Worm (Caenorhabditis elegans) whole organism, dauer: ENCODE data around the gene msrp-3.
"Not testable (repeated sequence)": the region's sequence is repeated elsewhere in the genome, so short reads cannot be mapped to it uniquely, and the experiment has no call there.

Experiments used
- unc-62 ChIP-seq: sonication (generic microtip); optimal IDR thresholded peaks from 2 replicates; lab custom pipeline; 2017; ENCODE audit warnings: missing biosample characterization, missing genetic modification reagents, missing genetic modification characterization

Gene msrp-3

DNA sequence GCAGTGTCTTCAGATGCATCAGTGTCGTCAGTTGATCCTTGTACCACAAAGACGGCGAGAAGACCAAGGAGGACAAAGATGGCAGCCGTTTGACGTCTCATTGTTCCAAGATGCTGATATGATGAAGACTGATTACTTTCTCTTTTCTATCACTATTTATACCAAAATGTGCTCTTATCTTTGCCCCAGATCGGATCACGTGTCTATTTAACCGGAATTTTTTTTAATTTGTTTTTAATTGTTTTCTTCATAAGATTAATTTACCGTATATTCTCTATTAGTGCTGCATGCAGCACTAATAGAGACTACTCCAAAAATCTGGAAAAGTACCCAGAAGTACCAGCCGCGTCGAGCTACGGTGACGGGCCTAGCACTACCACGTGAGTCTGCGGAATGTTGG, at the start of gene msrp-3:
Gene msrp-3, minus strand, starts transcription at position 101 of the 400 bp plus-strand sequence.
- TF ChIP-seq unc-62 (GFP tag; lab: Kevin White, UChicago): no peak

- no peak for TF ChIP-seq unc-62 (GFP tag; lab: Kevin White, UChicago)
Measured at ce11 chrII:861564-861963, 46.9 kb upstream of the msrp-3 start, which contains the start of gene Y46B2A.4. Gene Y46B2A.4, plus strand, starts transcription at chrII:861864.

DNA sequence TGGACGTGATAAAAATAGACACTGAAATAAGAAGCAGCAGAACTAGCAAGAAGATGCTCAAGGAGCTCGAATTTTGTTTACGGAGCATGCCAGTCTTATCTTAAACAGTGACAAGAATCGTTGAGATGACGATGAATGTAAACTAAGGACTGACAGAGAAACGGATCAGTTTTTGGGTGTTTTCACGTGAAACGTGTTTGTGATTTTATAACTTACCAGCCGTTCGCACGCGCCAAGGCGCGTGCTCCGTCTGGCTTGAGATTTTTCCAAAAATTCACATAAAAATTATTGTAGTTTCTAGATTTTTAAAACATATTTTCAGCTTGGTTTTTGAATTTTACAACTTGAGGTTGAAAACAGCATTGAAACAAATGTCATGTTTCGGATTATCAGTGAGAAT, 35.9 kb upstream of the msrp-3 start, which contains the start of gene F28A10.5:
Gene F28A10.5, minus strand, starts transcription at position 101 of the 400 bp plus-strand sequence.
- TF ChIP-seq unc-62 (GFP tag; lab: Kevin White, UChicago): not testable (repeated sequence)

DNA sequence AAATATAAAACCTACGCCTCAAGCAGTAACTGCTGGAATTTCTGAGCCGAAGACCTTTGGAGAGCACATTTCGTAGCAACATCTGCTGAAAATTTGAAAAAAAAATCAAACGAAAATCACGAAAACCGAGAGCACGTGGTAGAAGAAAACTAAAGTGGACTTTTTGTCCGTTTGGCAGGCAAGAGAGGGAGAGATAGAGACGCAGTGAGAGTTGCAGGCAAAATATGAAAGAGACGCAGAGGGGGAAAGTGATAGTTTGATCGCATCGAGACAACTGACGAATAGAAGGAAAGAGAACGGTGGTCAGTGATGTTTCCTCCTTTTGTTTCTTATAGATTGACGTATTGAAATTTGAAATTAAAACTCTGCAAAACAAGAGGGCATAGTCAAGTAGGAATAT, 33.9 kb upstream of the msrp-3 start, which contains the start of the genes acdh-9 and F28A10.13:
Gene acdh-9, minus strand, starts transcription at position 85 of the 400 bp plus-strand sequence.
Gene F28A10.13, plus strand, starts transcription at position 294 of the 400 bp plus-strand sequence.
- TF ChIP-seq unc-62 (GFP tag; lab: Kevin White, UChicago): no peak

ce11 chrII:845618-846017, 31.0 kb upstream of the msrp-3 start, which contains the start of gene F28A10.7:
Gene F28A10.7, minus strand, starts transcription at chrII:845718.
- TF ChIP-seq unc-62 (GFP tag; lab: Kevin White, UChicago): no peak

- TF ChIP-seq unc-62 (GFP tag; lab: Kevin White, UChicago): no peak
Measured at ce11 chrII:843971-844370, 29.3 kb upstream of the msrp-3 start, which contains the start of gene F28A10.4. Gene F28A10.4, plus strand, starts transcription at chrII:844271.

DNA sequence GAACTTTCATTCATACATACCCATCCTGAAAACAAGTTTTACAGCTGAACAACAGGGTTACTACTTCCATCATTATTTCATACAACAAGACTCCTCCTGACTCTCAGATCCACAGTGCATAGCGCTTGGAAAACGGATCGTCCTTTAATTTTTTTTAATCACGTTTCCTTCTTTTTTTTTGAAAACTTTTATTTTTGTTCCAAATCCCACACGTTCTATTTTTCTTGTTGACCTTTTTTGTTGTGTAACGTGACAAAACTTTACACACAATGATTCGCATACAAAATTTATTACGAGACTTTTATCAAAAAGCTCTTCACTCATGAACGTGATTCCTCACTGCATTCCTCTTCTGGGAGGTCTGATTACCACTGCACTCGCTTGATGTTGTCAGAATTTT, 25.5 kb upstream of the msrp-3 start, which contains the start of gene clc-33:
Gene clc-33, plus strand, starts transcription at position 301 of the 400 bp plus-strand sequence.
- no peak for TF ChIP-seq unc-62 (GFP tag; lab: Kevin White, UChicago)

DNA sequence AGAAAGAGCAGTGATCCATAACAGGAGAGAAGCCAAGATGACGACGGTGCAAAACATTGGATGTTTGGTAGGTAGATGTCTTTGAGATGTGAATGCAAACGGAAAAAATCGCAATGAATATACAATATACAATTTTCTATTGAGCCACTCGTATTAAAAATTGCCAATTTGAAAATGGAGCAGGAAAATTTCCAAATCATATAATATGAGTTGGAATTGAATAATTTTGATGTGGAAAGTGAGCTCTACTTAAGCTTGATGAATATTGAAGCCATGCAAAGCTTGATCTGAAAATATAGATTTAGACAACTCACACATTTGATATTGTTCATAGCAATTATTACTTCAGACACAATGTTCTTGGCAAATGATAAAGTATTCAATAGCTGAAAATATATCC, 23.8 kb upstream of the msrp-3 start, which contains the start of gene F28A10.8:
Gene F28A10.8, minus strand, starts transcription at position 101 of the 400 bp plus-strand sequence.
- TF ChIP-seq unc-62 (GFP tag; lab: Kevin White, UChicago): no peak

- TF ChIP-seq unc-62 (GFP tag; lab: Kevin White, UChicago): no peak
Measured at ce11 chrII:825521-825920, 10.9 kb upstream of the msrp-3 start, which contains the start of gene F28A10.1. Gene F28A10.1, plus strand, starts transcription at chrII:825821.

DNA sequence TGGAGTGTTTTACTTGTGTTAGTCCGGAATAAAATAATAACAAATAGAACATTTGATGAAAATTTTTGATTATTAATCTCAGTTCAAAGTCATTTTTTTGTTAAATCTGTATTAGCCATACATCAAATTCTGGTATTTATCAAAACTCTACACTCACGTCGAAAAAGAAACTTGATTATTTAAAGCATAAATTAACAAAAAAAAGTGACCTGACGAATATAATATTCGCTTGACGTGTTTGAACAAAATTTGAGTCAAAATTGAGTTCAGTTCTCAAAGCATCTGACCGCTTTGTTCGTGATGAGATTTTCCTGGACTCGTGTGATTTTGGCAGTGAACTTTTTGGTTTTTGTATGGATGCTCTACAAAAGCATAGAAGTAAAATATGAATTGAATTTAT, 8.9 kb upstream of the msrp-3 start, which contains the start of gene F46F5.10:
Gene F46F5.10, plus strand, starts transcription at position 301 of the 400 bp plus-strand sequence.
- no peak for TF ChIP-seq unc-62 (GFP tag; lab: Kevin White, UChicago)

DNA sequence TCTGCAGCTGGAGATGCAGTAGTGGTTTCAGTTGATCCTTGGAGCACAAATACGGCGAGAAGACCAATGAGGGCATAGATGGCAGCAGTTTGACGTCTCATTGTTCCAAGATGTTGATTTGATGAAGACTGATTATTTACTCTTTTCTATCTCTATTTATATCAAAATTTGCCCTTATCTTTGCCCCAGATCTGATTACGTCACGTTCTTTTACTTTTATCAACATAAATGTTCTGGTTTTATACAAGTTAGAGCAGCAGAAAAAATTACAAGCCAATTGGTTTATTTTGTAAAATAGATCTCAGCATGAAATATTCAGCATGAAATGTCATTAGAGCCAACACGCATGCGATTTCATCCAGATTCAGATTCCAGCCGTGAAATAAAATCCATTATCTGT, 8.1 kb upstream of the msrp-3 start, which contains the start of gene msrp-4:
Gene msrp-4, minus strand, starts transcription at position 101 of the 400 bp plus-strand sequence.
- not testable (repeated sequence) for TF ChIP-seq unc-62 (GFP tag; lab: Kevin White, UChicago)

DNA sequence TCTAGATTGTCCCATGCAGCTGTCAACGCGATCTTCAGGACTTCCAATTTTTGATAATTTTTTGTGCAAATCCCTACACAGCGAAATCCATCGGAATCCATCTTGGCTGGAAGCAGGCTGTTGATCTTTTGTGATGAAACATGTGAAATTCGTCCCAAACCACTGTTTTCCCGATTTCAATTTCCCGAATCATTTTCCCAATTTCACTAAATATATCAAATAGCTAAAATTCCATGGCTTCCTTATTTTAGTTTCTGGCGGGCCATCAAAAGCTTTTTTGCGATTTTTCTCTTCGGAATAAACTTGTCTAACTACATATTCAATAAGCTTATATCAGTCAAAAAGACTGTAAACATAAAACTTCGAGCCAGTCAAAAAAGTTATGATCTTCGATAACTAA, 6.9 kb upstream of the msrp-3 start, which contains the start of gene F46F5.8:
Gene F46F5.8, minus strand, starts transcription at position 101 of the 400 bp plus-strand sequence.
- TF ChIP-seq unc-62 (GFP tag; lab: Kevin White, UChicago): no peak

- TF ChIP-seq unc-62 (GFP tag; lab: Kevin White, UChicago): no peak
Measured at ce11 chrII:820519-820918, 5.9 kb upstream of the msrp-3 start, which contains the start of gene F46F5.7. Gene F46F5.7, minus strand, starts transcription at chrII:820619.

DNA sequence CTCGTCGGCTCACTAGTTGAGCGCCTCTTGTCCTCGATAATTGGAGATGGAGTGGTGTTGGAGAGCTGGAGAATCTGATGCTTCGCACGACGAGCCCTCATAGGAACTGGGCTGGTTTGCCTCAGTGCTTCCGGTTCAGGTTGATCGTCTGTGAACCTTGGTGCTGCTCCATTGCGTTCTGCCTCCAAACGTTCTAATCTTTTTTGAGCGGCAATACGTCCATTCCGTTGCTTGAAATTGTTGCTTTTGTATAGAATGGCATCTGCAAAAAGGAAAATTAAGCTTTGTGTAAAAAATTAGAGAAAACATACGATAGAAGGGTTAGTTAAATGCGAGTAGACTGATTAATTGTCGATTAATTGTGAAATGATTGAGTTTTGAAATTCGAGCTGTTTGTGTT, 1.7 kb downstream of the msrp-3 start, which contains the start of gene F46F5.5:
Gene F46F5.5, minus strand, starts transcription at position 101 of the 400 bp plus-strand sequence.
- no peak for TF ChIP-seq unc-62 (GFP tag; lab: Kevin White, UChicago)

- TF ChIP-seq unc-62 (GFP tag; lab: Kevin White, UChicago): no peak
Measured at ce11 chrII:808457-808856, 6.2 kb downstream of the msrp-3 start, which contains the start of gene F46F5.11. Gene F46F5.11, plus strand, starts transcription at chrII:808757.

DNA sequence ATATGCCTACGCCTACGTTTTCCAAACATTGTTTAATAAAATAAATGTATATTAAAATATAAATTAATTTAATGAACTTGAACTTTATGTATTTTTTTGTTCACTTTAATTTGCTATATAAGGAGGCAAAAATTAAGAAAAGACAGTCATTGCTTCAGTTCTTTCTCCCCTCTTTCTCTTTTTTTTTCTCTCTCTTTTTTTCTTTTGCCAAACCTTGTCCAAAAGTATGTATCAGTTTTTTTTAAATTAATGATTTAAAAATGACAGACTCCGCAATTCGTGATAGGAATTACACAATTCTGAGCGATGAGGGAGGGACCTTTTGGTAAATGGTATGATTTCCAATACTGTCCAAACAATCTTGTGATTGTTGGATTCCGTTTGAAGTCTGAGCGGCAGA, 11.6 kb downstream of the msrp-3 start, which contains the start of gene F46F5.13:
Gene F46F5.13, plus strand, starts transcription at position 301 of the 400 bp plus-strand sequence.
- TF ChIP-seq unc-62 (GFP tag; lab: Kevin White, UChicago): no peak
